Worm (Caenorhabditis elegans): ENCODE data around the gene rnp-9.
A peak's percentile ranks its signal among the peaks of the same experiment; 100 is the strongest.

The rnp-9 gene

ce11 chrX:10206008-10206407, 38.9 kb downstream of the rnp-9 start:
- TF ChIP-seq egl-27 (tag; optimal IDR thresholded peaks at IDR 0.05) (no peak), unc-98 (GFP tag; IDR thresholded peaks at IDR 0.05) (no peak), lir-3 (tag; optimal IDR thresholded peaks at IDR 0.05; ENCODE audit: poor library complexity) (no peak), hlh-17 (GFP tag; optimal IDR thresholded peaks at IDR 0.05; ENCODE audit: borderline replicate concordance) (no peak), rnt-1 (tag; optimal IDR thresholded peaks at IDR 0.05) (no peak), ceh-90 (tag; optimal IDR thresholded peaks at IDR 0.05) (no peak), C16A3.4 (tag; optimal IDR thresholded peaks at IDR 0.05) (no peak), efl-1 (optimal IDR thresholded peaks at IDR 0.05) (no peak), efl-1 (GFP tag; optimal IDR thresholded peaks at IDR 0.05 in 1 of 2) (no peak), efl-3 (GFP tag; optimal IDR thresholded peaks at IDR 0.05) (no peak), mef-2 (tag; optimal IDR thresholded peaks at IDR 0.05) (no peak), nhr-20 (tag; optimal IDR thresholded peaks at IDR 0.05) (no peak), pag-3 (tag; optimal IDR thresholded peaks at IDR 0.05; ENCODE audit: borderline replicate concordance, insufficient read depth) (no peak), lin-13 (GFP tag; optimal IDR thresholded peaks at IDR 0.05) (no peak), tbx-2 (tag; optimal IDR thresholded peaks at IDR 0.05) (no peak), mab-9 (GFP tag; IDR thresholded peaks at IDR 0.05) (no peak), nhr-11 (tag; optimal IDR thresholded peaks at IDR 0.05) (no peak), blmp-1 (tag; optimal IDR thresholded peaks at IDR 0.05) (no peak), lin-14 (GFP tag; optimal IDR thresholded peaks at IDR 0.05) (no peak), aly-2 (tag; optimal IDR thresholded peaks at IDR 0.05) (no peak)

ce11 chrX:10208481-10208880, 41.4 kb downstream of the rnp-9 start:
- TF ChIP-seq irx-1 (tag; optimal IDR thresholded peaks at IDR 0.05): no peak
- TF ChIP-seq dsc-1 (tag; optimal IDR thresholded peaks at IDR 0.05): peak; percentile 51

ce11 chrX:10212469-10212868, 45.4 kb downstream of the rnp-9 start, which contains the start of gene F44A6.3:
Gene F44A6.3 (plus strand): TSS chrX:10212769.
- TF ChIP-seq lin-14 (GFP tag; optimal IDR thresholded peaks at IDR 0.05) (no peak), lin-35 (GFP tag; optimal IDR thresholded peaks at IDR 0.05) (no peak), elt-2 (tag; optimal IDR thresholded peaks at IDR 0.05) (no peak), sptf-1 (tag; optimal IDR thresholded peaks at IDR 0.05) (no peak), elt-3 (tag; optimal IDR thresholded peaks at IDR 0.05) (no peak), mab-9 (GFP tag; IDR thresholded peaks at IDR 0.05) (no peak), C04F5.9 (tag; optimal IDR thresholded peaks at IDR 0.05) (no peak), mef-2 (tag; optimal IDR thresholded peaks at IDR 0.05) (no peak), fkh-4 (tag; optimal IDR thresholded peaks at IDR 0.05; ENCODE audit: borderline replicate concordance) (no peak), pag-3 (tag; optimal IDR thresholded peaks at IDR 0.05; ENCODE audit: borderline replicate concordance, insufficient read depth) (no peak), snpc-4 (tag; optimal IDR thresholded peaks at IDR 0.05) (no peak), alr-1 (tag; optimal IDR thresholded peaks at IDR 0.05; ENCODE audit: borderline replicate concordance) (no peak), jun-1 (tag; optimal IDR thresholded peaks at IDR 0.05) (no peak), hlh-4 (tag; optimal IDR thresholded peaks at IDR 0.05) (no peak), nhr-71 (tag; optimal IDR thresholded peaks at IDR 0.05) (no peak), blmp-1 (tag; optimal IDR thresholded peaks at IDR 0.05) (no peak)

ce11 chrX:10215429-10215828, 48.3 kb downstream of the rnp-9 start, which contains the start of gene F44A6.4:
Gene F44A6.4 (minus strand): TSS chrX:10215495.
- no peak for TF ChIP-seq ets-5 (GFP tag; IDR thresholded peaks at IDR 0.05)
- TF ChIP-seq efl-1 (optimal IDR thresholded peaks at IDR 0.05): no peak
- TF ChIP-seq efl-1 (GFP tag; optimal IDR thresholded peaks at IDR 0.05 in 1 of 2): peak in 1 of 2 experiments; percentile 45
- peak; percentile 81 for TF ChIP-seq blmp-1 (tag; optimal IDR thresholded peaks at IDR 0.05)

DNA sequence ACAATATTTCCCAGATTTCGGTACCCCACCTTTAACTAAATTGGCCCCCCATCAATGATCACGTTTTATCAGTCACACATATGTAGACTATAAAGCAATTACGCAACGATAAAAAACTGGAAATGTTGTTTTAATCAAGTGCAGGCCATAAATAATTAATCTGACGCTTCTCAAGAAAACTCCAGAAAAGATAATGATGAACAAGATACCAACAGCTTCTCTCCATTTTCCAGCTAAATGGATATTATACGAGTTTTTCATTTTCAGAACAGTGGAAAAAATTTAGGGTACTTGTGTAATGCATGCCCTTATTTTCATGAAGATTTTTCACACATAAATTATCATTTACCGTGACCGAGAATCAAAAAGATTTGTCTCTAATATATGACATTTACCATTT, 49.2 kb downstream of the rnp-9 start:
- TF ChIP-seq efl-1 (optimal IDR thresholded peaks at IDR 0.05) (no peak), efl-1 (GFP tag; optimal IDR thresholded peaks at IDR 0.05 in 1 of 2) (peak in 1 of 2 experiments; percentile 61), elt-2 (tag; optimal IDR thresholded peaks at IDR 0.05) (peak; percentile 55), lin-35 (GFP tag; optimal IDR thresholded peaks at IDR 0.05) (peak in 1 of 2 experiments; percentile 31), nhr-71 (tag; optimal IDR thresholded peaks at IDR 0.05) (peak; percentile 8), nhr-237 (tag; optimal IDR thresholded peaks at IDR 0.05) (no peak), nhr-20 (tag; optimal IDR thresholded peaks at IDR 0.05) (peak; percentile 8)

Data from whole organism, L1 larva.